Worm (Caenorhabditis elegans) whole organism, young adult: ENCODE results near the gene cyp-25A2.

ENCODE experiments used
- B0019.2 ChIP-seq: fragments of 200-800 bp; sonication (Bioruptor generic); conservative IDR thresholded peaks from 2 replicates; pipeline ENCODE4 v1.3.6; 2022; ENCODE audit warnings: missing genetic modification reagents, missing genetic modification characterization, missing compliant biosample characterization
- B0336.3 ChIP-seq: fragments of 200-800 bp; sonication (Bioruptor generic); IDR thresholded peaks from 2 replicates; pipeline ENCODE4 v1.3.6; 2022; ENCODE audit warnings: missing genetic modification characterization, missing compliant biosample characterization
- F22D6.2 ChIP-seq: sonication (generic microtip); optimal IDR thresholded peaks from 2 replicates; lab custom pipeline; 2016; ENCODE audit warnings: mild to moderate bottlenecking, missing genetic modification characterization, missing compliant biosample characterization
- F55B11.4 ChIP-seq: sonication (generic microtip); optimal IDR thresholded peaks from 2 replicates; lab custom pipeline; 2016; ENCODE audit warnings: missing compliant biosample characterization, missing genetic modification characterization, borderline replicate concordance; ENCODE audit not compliant: insufficient read depth
- K12H6.12 ChIP-seq: fragments of 200-800 bp; sonication (Bioruptor generic); optimal IDR thresholded peaks from 2 replicates; lab custom pipeline; 2018; ENCODE audit warnings: mild to moderate bottlenecking, missing genetic modification characterization, missing compliant biosample characterization
- T26A5.8 ChIP-seq: sonication (generic microtip); optimal IDR thresholded peaks from 2 replicates; lab custom pipeline; 2016; ENCODE audit warnings: missing genetic modification characterization, missing compliant biosample characterization
- Y56A3A.18 ChIP-seq: fragments of 200-800 bp; sonication (Bioruptor generic); IDR thresholded peaks from 2 replicates; pipeline ENCODE4 v1.3.6; 2022; ENCODE audit warnings: missing genetic modification reagents, missing genetic modification characterization, missing compliant biosample characterization
- Y79H2A.3 ChIP-seq: fragments of 200-800 bp; sonication (Bioruptor generic); conservative IDR thresholded peaks from 2 replicates; pipeline ENCODE4 v1.3.6; 2022; ENCODE audit warnings: missing genetic modification reagents, missing genetic modification characterization, missing compliant biosample characterization
- athp-1 ChIP-seq: sonication (generic microtip); optimal IDR thresholded peaks from 2 replicates; lab custom pipeline; 2017; ENCODE audit warnings: mild to moderate bottlenecking, missing genetic modification characterization, missing compliant biosample characterization
- attf-5 ChIP-seq: fragments of 200-800 bp; sonication (Bioruptor generic); optimal IDR thresholded peaks from 2 replicates; lab custom pipeline; 2018; ENCODE audit warnings: mild to moderate bottlenecking, missing genetic modification characterization, missing compliant biosample characterization
- bed-1 ChIP-seq: fragments of 200-800 bp; sonication (Bioruptor generic); IDR thresholded peaks from 2 replicates; pipeline ENCODE4 v1.3.6; 2022; ENCODE audit warnings: missing genetic modification reagents, missing genetic modification characterization, missing compliant biosample characterization
- ccch-3 ChIP-seq: fragments of 200-800 bp; sonication (Bioruptor generic); optimal IDR thresholded peaks from 2 replicates; lab custom pipeline; 2018; ENCODE audit warnings: mild to moderate bottlenecking, missing genetic modification characterization, missing compliant biosample characterization
- cebp-1 ChIP-seq, 2 experiments: fragments of 200-800 bp in 1 of 2; sonication (Bioruptor generic) in 1 of 2; sonication (generic microtip) in 1 of 2; IDR thresholded peaks in 1 of 2; optimal IDR thresholded peaks in 1 of 2; 2 replicates each; pipeline versions ENCODE4 v1.3.6 to Lab custom; 2017 to 2022; ENCODE audit warnings: missing compliant biosample characterization in 2 of 2, missing genetic modification characterization in 2 of 2, mild to moderate bottlenecking in 1 of 2, missing genetic modification reagents in 1 of 2, moderate library complexity in 1 of 2
- die-1 ChIP-seq: sonication (generic microtip); optimal IDR thresholded peaks from 2 replicates; lab custom pipeline; 2016; ENCODE audit warnings: missing genotype, mild to moderate bottlenecking, missing genetic modification characterization, missing compliant biosample characterization
- dpl-1 ChIP-seq: fragments of 150-350 bp; optimal IDR thresholded peaks from 2 replicates; lab custom pipeline; 2014; ENCODE audit warnings: missing biosample characterization, missing genetic modification reagents, missing genetic modification characterization
- fkh-3 ChIP-seq: sonication (generic microtip); optimal IDR thresholded peaks from 2 replicates; lab custom pipeline; 2016; ENCODE audit warnings: mild to moderate bottlenecking, missing genetic modification characterization, missing compliant biosample characterization
- let-607 ChIP-seq, 2 experiments: fragments of 200-800 bp in 1 of 2; sonication (Bioruptor generic) in 1 of 2; sonication (generic microtip) in 1 of 2; optimal IDR thresholded peaks; 2 replicates each; lab custom pipeline; 2016 to 2018; ENCODE audit warnings: mild to moderate bottlenecking in 2 of 2, missing compliant biosample characterization in 2 of 2, missing genetic modification characterization in 2 of 2, moderate library complexity in 2 of 2, missing genotype in 1 of 2
- lsl-1 ChIP-seq: fragments of 200-800 bp; sonication (Bioruptor generic); optimal IDR thresholded peaks from 2 replicates; lab custom pipeline; 2018; ENCODE audit warnings: mild to moderate bottlenecking, missing genetic modification characterization, moderate library complexity, missing compliant biosample characterization
- madf-3 ChIP-seq: fragments of 200-800 bp; sonication (Bioruptor generic); IDR thresholded peaks from 2 replicates; pipeline ENCODE4 v1.3.6; 2022; ENCODE audit warnings: missing genetic modification reagents, missing genetic modification characterization, missing compliant biosample characterization
- mxl-1 ChIP-seq: sonication (generic microtip); optimal IDR thresholded peaks from 2 replicates; lab custom pipeline; 2016; ENCODE audit warnings: missing genetic modification characterization, missing compliant biosample characterization
- nfya-1 ChIP-seq: sonication (generic microtip); optimal IDR thresholded peaks from 2 replicates; lab custom pipeline; 2017; ENCODE audit warnings: antibody characterized with exemption, missing compliant biosample characterization, missing genetic modification characterization, borderline replicate concordance; ENCODE audit not compliant: insufficient read depth
- nfya-2 ChIP-seq: fragments of 200-800 bp; sonication (Bioruptor generic); IDR thresholded peaks from 2 replicates; pipeline ENCODE4 v1.3.6; 2022; ENCODE audit warnings: missing genetic modification reagents, missing genetic modification characterization, missing compliant biosample characterization
- nhr-120 ChIP-seq: fragments of 200-800 bp; sonication (Bioruptor generic); IDR thresholded peaks from 2 replicates; pipeline ENCODE4 v1.3.6; 2022; ENCODE audit warnings: missing genetic modification characterization, missing compliant biosample characterization
- nhr-179 ChIP-seq: sonication (generic microtip); optimal IDR thresholded peaks from 2 replicates; lab custom pipeline; 2016; ENCODE audit warnings: mild to moderate bottlenecking, missing genetic modification characterization, missing compliant biosample characterization
- pbrm-1 ChIP-seq: fragments of 200-800 bp; sonication (Bioruptor generic); IDR thresholded peaks from 2 replicates; pipeline ENCODE4 v1.3.6; 2022; ENCODE audit warnings: missing genetic modification reagents, missing genetic modification characterization, missing compliant biosample characterization
- repo-1 ChIP-seq: sonication (generic microtip); optimal IDR thresholded peaks from 2 replicates; lab custom pipeline; 2017; ENCODE audit warnings: mild to moderate bottlenecking, missing genetic modification characterization, missing compliant biosample characterization
- snpc-1.3 ChIP-seq: sonication (generic microtip); optimal IDR thresholded peaks from 2 replicates; lab custom pipeline; 2017; ENCODE audit warnings: missing genetic modification characterization, mild to moderate bottlenecking, missing compliant biosample characterization, antibody characterized with exemption, moderate library complexity, missing genotype, missing genetic modification reagents; ENCODE audit not compliant: insufficient read depth
- tbx-9 ChIP-seq: sonication (generic microtip); optimal IDR thresholded peaks from 2 replicates; lab custom pipeline; 2016; ENCODE audit warnings: borderline replicate concordance, missing genetic modification characterization, inconsistent platforms, missing compliant biosample characterization
- zim-3 ChIP-seq: sonication (generic microtip); optimal IDR thresholded peaks from 2 replicates; lab custom pipeline; 2017; ENCODE audit warnings: mild to moderate bottlenecking, missing genetic modification characterization, moderate library complexity, missing compliant biosample characterization
- ztf-6 ChIP-seq: fragments of 200-800 bp; sonication (Bioruptor generic); IDR thresholded peaks from 2 replicates; pipeline ENCODE4 v1.3.6; 2022; ENCODE audit warnings: missing genetic modification reagents, missing genetic modification characterization, missing compliant biosample characterization

Gene cyp-25A2

DNA sequence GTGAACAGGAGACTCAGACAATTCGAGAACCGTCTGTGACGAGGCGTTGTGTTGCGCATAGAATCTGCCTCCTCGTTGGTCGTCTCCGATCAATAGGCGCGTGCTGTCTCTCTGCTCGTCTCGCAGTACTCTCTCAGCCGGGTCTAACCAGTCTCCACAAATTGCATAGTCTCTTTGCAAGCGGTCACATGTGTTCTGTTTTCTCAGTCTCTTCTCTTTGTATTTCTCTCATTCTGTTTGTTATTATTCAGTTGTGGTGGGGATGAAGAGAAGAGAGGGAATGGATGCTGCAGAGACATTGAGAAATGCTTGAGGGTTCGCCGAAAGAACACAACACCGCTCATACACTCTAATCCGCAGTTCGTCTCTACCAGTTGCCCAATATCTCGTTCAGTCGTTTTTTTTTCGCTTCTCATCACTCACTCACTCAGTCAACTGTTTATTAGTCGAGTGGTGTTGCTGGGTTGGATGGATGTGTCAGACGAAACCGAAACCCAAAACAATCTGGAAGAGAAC lies 33.6 kb upstream of the cyp-25A2 start (continued):
- TF ChIP-seq ztf-6 (GFP tag; lab: Robert Waterston, UW) = no peak
- peak; percentile 95 for TF ChIP-seq K12H6.12
- TF ChIP-seq F22D6.2 (tag; lab: Kevin White, UChicago) = peak; percentile 71

DNA sequence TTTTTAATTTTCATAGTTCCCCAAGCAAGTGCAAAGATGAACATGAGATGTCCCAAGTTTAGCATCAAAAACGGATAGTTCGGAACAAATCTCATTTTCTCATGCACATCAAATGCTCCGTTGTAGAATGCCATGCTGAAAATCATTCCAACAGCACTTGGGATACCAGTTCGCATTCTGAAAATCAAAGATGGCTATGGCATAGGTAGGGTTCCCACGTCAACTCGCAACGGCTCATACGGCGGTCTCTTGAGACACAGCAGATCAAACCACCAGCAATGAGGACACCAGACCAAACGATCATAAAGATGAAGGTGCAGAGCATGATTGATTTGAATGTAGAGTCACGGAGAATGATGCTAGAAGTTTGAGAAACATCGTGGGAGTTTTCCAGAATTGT lies 31.9 kb upstream of the cyp-25A2 start:
- TF ChIP-seq bed-1 (GFP tag; lab: Robert Waterston, UW) (no peak), die-1 (no peak), let-607 (tag; optimal IDR thresholded peaks at IDR 0.05; lab: Kevin White, UChicago) (no peak), Y56A3A.18 (GFP tag; lab: Robert Waterston, UW) (no peak), nhr-179 (tag; lab: Kevin White, UChicago) (no peak), madf-3 (no peak), lsl-1 (no peak), pbrm-1 (no peak), mxl-1 (no peak), snpc-1.3 (tag; lab: Kevin White, UChicago) (no peak), athp-1 (tag; lab: Kevin White, UChicago) (no peak), T26A5.8 (tag; lab: Kevin White, UChicago) (no peak)

DNA sequence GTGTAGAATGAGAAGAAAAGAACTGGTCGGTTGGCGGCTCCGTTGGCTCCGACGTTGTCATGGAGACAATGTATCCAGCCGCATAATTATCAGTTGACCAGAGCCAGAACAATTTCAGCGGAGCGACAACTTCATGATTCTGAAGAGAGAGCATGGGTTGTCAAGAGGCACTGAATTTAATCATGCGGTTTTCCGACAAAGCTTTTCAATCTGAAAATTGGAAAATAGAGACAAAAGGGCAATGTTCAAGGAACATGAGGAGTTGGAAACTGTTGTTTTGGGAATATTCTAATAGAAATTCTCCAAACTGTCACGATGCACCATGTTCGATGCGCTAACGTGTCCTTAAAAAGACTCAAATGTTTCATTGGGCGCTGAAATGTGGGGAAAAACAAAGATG lies 30.6 kb upstream of the cyp-25A2 start, which contains the start of gene xbx-5:
xbx-5 (minus strand) TSS at position 56 of the 400 bp plus-strand sequence.
- TF ChIP-seq cebp-1 (GFP tag; IDR thresholded peaks at IDR 0.05; lab: Robert Waterston, UW) (0 out of 2 replicates have a peak, but pooled peaks have one; percentile 16), cebp-1 (tag; optimal IDR thresholded peaks at IDR 0.05; lab: Kevin White, UChicago) (no peak), mxl-1 (no peak), let-607 (tag; optimal IDR thresholded peaks at IDR 0.05; lab: Kevin White, UChicago) (no peak), Y79H2A.3 (GFP tag; lab: Robert Waterston, UW) (no peak)
- TF ChIP-seq, all 124 proteins: peak for 1

DNA sequence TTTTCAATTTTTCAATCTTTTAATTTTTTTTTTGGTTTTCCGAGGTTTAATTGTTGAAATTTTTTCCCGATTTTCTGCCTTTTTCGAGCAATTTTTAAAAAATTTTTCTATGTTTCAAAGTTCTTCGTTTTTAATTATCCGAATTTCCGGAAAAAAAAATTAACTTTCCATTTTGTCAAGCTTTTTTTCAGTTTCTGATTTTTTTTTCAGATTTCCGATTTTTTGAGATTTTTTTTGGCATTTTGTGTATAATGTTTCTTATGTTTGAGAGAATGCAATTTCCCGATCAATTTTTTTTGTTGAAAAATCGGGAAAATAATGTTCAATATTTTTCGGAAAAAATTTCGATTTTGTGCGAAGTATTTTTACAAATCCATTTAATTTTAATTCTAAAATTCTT lies 28.1 kb upstream of the cyp-25A2 start:
- TF ChIP-seq fkh-3 (tag; lab: Kevin White, UChicago) (no peak), bed-1 (GFP tag; lab: Robert Waterston, UW) (no peak), zim-3 (no peak), nfya-1 (tag; lab: Kevin White, UChicago) (no peak), B0336.3 (no peak), snpc-1.3 (tag; lab: Kevin White, UChicago) (no peak), ztf-6 (GFP tag; lab: Robert Waterston, UW) (no peak), B0019.2 (GFP tag; lab: Robert Waterston, UW) (no peak)

DNA sequence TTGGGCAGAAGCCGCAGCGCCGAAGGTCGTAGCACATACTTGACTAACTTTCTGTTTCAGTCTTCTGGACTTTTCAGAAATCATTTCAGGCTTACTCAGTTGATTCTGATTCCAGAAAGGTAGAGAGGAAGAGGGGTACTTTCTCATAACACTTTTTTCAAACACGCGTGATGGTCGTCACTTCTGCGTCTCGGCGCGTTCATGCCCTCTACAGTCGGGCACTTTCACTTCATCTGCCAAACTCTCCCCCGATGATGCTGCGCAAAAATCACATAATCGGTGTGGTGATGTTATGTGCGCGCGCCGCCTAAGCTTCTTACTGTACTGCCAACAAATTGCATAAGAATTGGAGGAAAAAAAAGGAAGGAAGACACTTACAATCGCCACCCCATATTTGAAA lies 27.4 kb upstream of the cyp-25A2 start:
- TF ChIP-seq attf-5 (GFP tag; lab: Kevin White, UChicago) (no peak), F55B11.4 (tag; lab: Kevin White, UChicago) (no peak), dpl-1 (GFP tag; lab: Kevin White, UChicago) (no peak), ccch-3 (no peak), nhr-120 (GFP tag; lab: Robert Waterston, UW) (no peak), tbx-9 (tag; lab: Kevin White, UChicago) (no peak), nfya-2 (GFP tag; lab: Robert Waterston, UW) (no peak), repo-1 (tag; lab: Kevin White, UChicago) (no peak)
